Worm (Caenorhabditis elegans) whole organism, L4 larva: Measurements from ENCODE around the gene F15G9.1.

Source experiments
- attf-4 ChIP-seq: sonication (generic microtip); optimal IDR thresholded peaks from 3 replicates; lab custom pipeline; 2017; ENCODE audit warnings: missing biosample characterization, missing genetic modification characterization
- ces-1 ChIP-seq: fragments of 150-350 bp; sonication (generic microtip); optimal IDR thresholded peaks from 4 replicates; lab custom pipeline; 2014; ENCODE audit warnings: missing biosample characterization, missing genetic modification reagents, missing genetic modification characterization
- duxl-1 ChIP-seq: sonication (generic microtip); optimal IDR thresholded peaks from 2 replicates; lab custom pipeline; 2016; ENCODE audit warnings: mild to moderate bottlenecking, missing genetic modification characterization, moderate library complexity, missing compliant biosample characterization; ENCODE audit not compliant: poor library complexity
- gei-8 ChIP-seq: fragments of 200-800 bp; sonication (Bioruptor generic); optimal IDR thresholded peaks from 2 replicates; lab custom pipeline; 2018; ENCODE audit warnings: mild to moderate bottlenecking, missing genetic modification characterization, missing compliant biosample characterization
- lin-15B ChIP-seq: fragments of 150-350 bp; sonication (generic microtip); optimal IDR thresholded peaks from 3 replicates; lab custom pipeline; 2014; ENCODE audit warnings: missing biosample characterization, missing genetic modification characterization
- lsy-2 ChIP-seq, 2 experiments: fragments of 150-350 bp in 1 of 2; sonication (generic microtip) in 1 of 2; optimal IDR thresholded peaks; 2 replicates each; lab custom pipeline; 2014 to 2017; ENCODE audit warnings: missing biosample characterization in 2 of 2, missing genetic modification characterization in 2 of 2
- nhr-28 ChIP-seq: fragments of 150-350 bp; optimal IDR thresholded peaks from 2 replicates; lab custom pipeline; 2014; ENCODE audit warnings: missing biosample characterization, missing genetic modification characterization
- php-3 ChIP-seq: fragments of 200-800 bp; sonication (Bioruptor generic); IDR thresholded peaks from 2 replicates; pipeline ENCODE4 v1.3.6; 2022; ENCODE audit warnings: missing genetic modification reagents, missing genetic modification characterization, missing compliant biosample characterization
- pqm-1 ChIP-seq: sonication (generic microtip); optimal IDR thresholded peaks from 2 replicates; lab custom pipeline; 2017; ENCODE audit warnings: missing biosample characterization, missing genetic modification characterization
- skn-1 ChIP-seq: fragments of 150-350 bp; optimal IDR thresholded peaks from 2 replicates; lab custom pipeline; 2014; ENCODE audit warnings: missing biosample characterization, missing genetic modification characterization
- snpc-4 ChIP-seq: fragments of 150-350 bp; optimal IDR thresholded peaks from 2 replicates; lab custom pipeline; 2014; ENCODE audit warnings: missing biosample characterization, missing genetic modification characterization

- TF ChIP-seq lin-15B (tag; lab: Kevin White, UChicago) (no peak), nhr-28 (tag; lab: Kevin White, UChicago) (no peak), gei-8 (GFP tag; lab: Kevin White, UChicago) (no peak), lsy-2 (tag; optimal IDR thresholded peaks at IDR 0.05; lab: Kevin White, UChicago) (no peak), pqm-1 (no peak), attf-4 (tag; lab: Kevin White, UChicago) (no peak), snpc-4 (no peak), duxl-1 (tag; lab: Kevin White, UChicago) (no peak), ces-1 (GFP tag; lab: Kevin White, UChicago) (no peak), php-3 (GFP tag; lab: Robert Waterston, UW) (no peak), skn-1 (tag; lab: Kevin White, UChicago) (no peak)
Measured at ce11 chrX:9698359-9698758, 7.8 kb upstream of the F15G9.1 start, which contains the start of gene dyf-7.
